Worm (Caenorhabditis elegans) whole organism, mixed stage, embryonic: ENCODE results near the gene srlf-2.

Experiments used
- ceh-83 ChIP-seq: fragments of 200-800 bp; sonication (Bioruptor generic); optimal IDR thresholded peaks from 2 replicates; lab custom pipeline; 2018; ENCODE audit warnings: mild to moderate bottlenecking, missing genetic modification characterization, missing compliant biosample characterization
- elt-3 ChIP-seq: fragments of 150-350 bp; optimal IDR thresholded peaks from 2 replicates; lab custom pipeline; 2014; ENCODE audit warnings: missing biosample characterization, missing genetic modification characterization
- flh-1 ChIP-seq: fragments of 200-800 bp; sonication (Bioruptor generic); optimal IDR thresholded peaks from 2 replicates; lab custom pipeline; 2018; ENCODE audit warnings: mild to moderate bottlenecking, missing genetic modification characterization, moderate library complexity, missing compliant biosample characterization
- pha-4 ChIP-seq: fragments of 150-350 bp; optimal IDR thresholded peaks from 2 replicates; lab custom pipeline; 2018; ENCODE audit warnings: missing biosample characterization, missing genetic modification reagents, missing genetic modification characterization
- snpc-4 ChIP-seq: fragments of 150-350 bp; optimal IDR thresholded peaks from 2 replicates; lab custom pipeline; 2014; ENCODE audit warnings: missing biosample characterization, missing genetic modification characterization
- unc-62 ChIP-seq: fragments of 150-350 bp; optimal IDR thresholded peaks from 2 replicates; lab custom pipeline; 2014; ENCODE audit warnings: missing biosample characterization, missing genetic modification reagents, missing genetic modification characterization

DNA sequence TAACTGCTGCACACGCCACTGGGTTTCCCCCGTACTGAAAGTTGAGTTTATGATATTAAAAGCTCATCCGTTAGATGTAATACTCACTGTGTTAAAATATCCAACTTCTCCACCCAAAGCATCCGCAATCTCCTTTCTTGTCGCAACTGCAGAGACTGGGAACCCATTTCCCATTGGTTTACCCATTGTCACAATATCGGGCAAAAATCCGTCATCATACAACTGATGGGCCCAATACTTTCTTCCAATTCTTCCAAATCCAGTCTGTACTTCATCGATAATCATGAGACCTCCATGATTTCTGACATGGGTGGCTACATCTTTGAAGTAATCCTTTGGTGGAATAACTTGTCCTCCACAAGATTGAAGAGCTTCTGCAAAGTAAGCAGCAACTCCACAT lies 40.1 kb upstream of the srlf-2 start:
- TF ChIP-seq ceh-83 (GFP tag; lab: Kevin White, UChicago) (no peak), elt-3 (no peak), flh-1 (GFP tag; lab: Kevin White, UChicago) (no peak), unc-62 (GFP tag; lab: Kevin White, UChicago) (no peak), pha-4 (tag; lab: Kevin White, UChicago) (no peak), snpc-4 (tag; lab: Kevin White, UChicago) (no peak)
